Fruit fly (Drosophila melanogaster) whole organism, pupa: ENCODE results near the gene CG43672.

Experiments used
- CG15710 ChIP-seq: fragments of 200-800 bp; sonication (Bioruptor generic); optimal IDR thresholded peaks from 2 replicates; lab custom pipeline; 2018; ENCODE audit warnings: missing biosample characterization, mild to moderate bottlenecking, missing genetic modification characterization, moderate library complexity
- EcR ChIP-seq: fragments of 200-800 bp; sonication (Bioruptor generic); optimal IDR thresholded peaks from 3 replicates; lab custom pipeline; 2019; ENCODE audit warnings: missing biosample characterization, missing genetic modification characterization, mild to moderate bottlenecking, moderate library complexity, missing genetic modification reagents
- Pif1B ChIP-seq: fragments of 200-800 bp; sonication (Bioruptor generic); optimal IDR thresholded peaks from 3 replicates; lab custom pipeline; 2016; ENCODE audit warnings: missing biosample characterization, missing genetic modification characterization

dm6 chrX:15733995-15734394 is 38.8 kb upstream of the CG43672 start, which contains the start of the genes CG12379 and MagR:
- peak; percentile 54 for TF ChIP-seq CG15710 (tag; lab: Kevin White, UChicago)
- no peak for TF ChIP-seq Pif1B (GFP tag; lab: Kevin White, UChicago)
- no peak for TF ChIP-seq EcR (GFP tag; lab: Kevin White, UChicago)
